Fruit fly (Drosophila melanogaster) whole organism, prepupa: Measurements from ENCODE around the gene RSG7.

ENCODE experiments used
- CG31627 ChIP-seq: fragments of 200-800 bp; sonication (Bioruptor generic); optimal IDR thresholded peaks from 3 replicates; lab custom pipeline; 2016; ENCODE audit warnings: missing biosample characterization, missing genetic modification characterization
- CG6163 ChIP-seq: fragments of 200-800 bp; sonication (Bioruptor generic); IDR thresholded peaks from 3 replicates; pipeline ENCODE4 v1.3.6; 2022; ENCODE audit warnings: missing biosample characterization, missing genetic modification characterization
- CG7368 ChIP-seq: fragments of 200-800 bp; sonication (Bioruptor generic); optimal IDR thresholded peaks from 3 replicates; lab custom pipeline; 2016; ENCODE audit warnings: missing biosample characterization, missing genetic modification characterization
- Eip78C ChIP-seq: fragments of 200-800 bp; sonication (Bioruptor generic); peaks from one replicate; lab custom pipeline; 2016; ENCODE audit warnings: missing biosample characterization, missing genetic modification characterization
- Eip93F ChIP-seq: fragments of 200-800 bp; sonication (Bioruptor generic); optimal IDR thresholded peaks from 2 replicates; lab custom pipeline; 2016; ENCODE audit warnings: missing biosample characterization, mild to moderate bottlenecking, missing genetic modification characterization
- Hr4 ChIP-seq: fragments of 200-800 bp; sonication (Bioruptor generic); optimal IDR thresholded peaks from 3 replicates; lab custom pipeline; 2016; ENCODE audit warnings: missing biosample characterization, missing genetic modification characterization
- OdsH ChIP-seq: fragments of 200-800 bp; sonication (Bioruptor generic); optimal IDR thresholded peaks from 3 replicates; lab custom pipeline; 2016; ENCODE audit warnings: missing biosample characterization, missing genetic modification characterization
- Sox102F ChIP-seq: fragments of 200-800 bp; sonication (Bioruptor generic); optimal IDR thresholded peaks from 2 replicates; lab custom pipeline; 2016; ENCODE audit warnings: missing biosample characterization, mild to moderate bottlenecking, missing genetic modification characterization
- achi ChIP-seq: fragments of 200-800 bp; sonication (Bioruptor generic); optimal IDR thresholded peaks from 3 replicates; lab custom pipeline; 2016; ENCODE audit warnings: missing biosample characterization, missing genetic modification characterization
- cyc ChIP-seq: fragments of 200-800 bp; sonication (Bioruptor generic); optimal IDR thresholded peaks from 3 replicates; lab custom pipeline; 2016; ENCODE audit warnings: missing biosample characterization, missing genetic modification characterization
- pdm3 ChIP-seq: fragments of 200-800 bp; sonication (Bioruptor generic); optimal IDR thresholded peaks from 3 replicates; lab custom pipeline; 2016; ENCODE audit warnings: missing biosample characterization, missing genetic modification characterization
- salr ChIP-seq, 2 experiments: fragments of 200-800 bp; sonication (Bioruptor generic); optimal IDR thresholded peaks; 3 replicates each; lab custom pipeline; 2016 to 2018; ENCODE audit warnings: missing biosample characterization in 2 of 2, missing genetic modification characterization in 2 of 2, mild to moderate bottlenecking in 1 of 2
- spab ChIP-seq: fragments of 200-800 bp; sonication (Bioruptor generic); optimal IDR thresholded peaks from 2 replicates; lab custom pipeline; 2017; ENCODE audit warnings: missing biosample characterization, mild to moderate bottlenecking, missing genetic modification characterization, missing genetic modification reagents
- vri ChIP-seq: fragments of 200-800 bp; sonication (Bioruptor generic); optimal IDR thresholded peaks from 3 replicates; lab custom pipeline; 2016; ENCODE audit warnings: missing biosample characterization, mild to moderate bottlenecking, missing genetic modification characterization

DNA sequence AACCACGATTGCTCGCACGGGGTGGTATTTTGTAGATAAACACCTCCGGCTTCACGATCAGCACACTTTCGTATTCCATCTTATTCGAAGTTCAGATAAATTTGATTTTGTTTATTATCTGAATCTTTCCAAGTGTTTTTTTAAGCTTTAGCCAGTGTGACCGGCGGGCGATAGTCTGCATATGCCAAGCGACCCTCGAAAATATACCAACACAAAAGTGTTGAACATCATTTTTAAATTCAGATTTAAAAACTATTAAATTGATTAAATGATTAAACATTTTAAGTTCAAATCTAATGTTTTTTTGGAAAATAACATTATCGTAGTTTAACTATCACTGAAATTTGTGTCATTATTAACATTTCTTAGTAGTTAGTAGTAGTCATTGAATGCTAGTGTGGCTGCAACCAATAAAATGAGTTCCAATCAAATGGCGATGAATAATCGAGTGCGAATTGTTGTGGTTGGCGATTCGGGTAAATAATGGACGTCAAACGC lies 43.7 kb downstream of the RSG7 start, which contains the start of the genes CG9132 and CG4789:
- TF ChIP-seq achi (GFP tag; lab: Kevin White, UChicago) = no peak
- TF ChIP-seq OdsH (GFP tag; lab: Kevin White, UChicago) = no peak
- no peak for TF ChIP-seq pdm3 (GFP tag; lab: Kevin White, UChicago)
- no peak for TF ChIP-seq CG7368 (GFP tag; lab: Kevin White, UChicago)
- TF ChIP-seq Sox102F = no peak
- TF ChIP-seq spab (GFP tag; lab: Kevin White, UChicago) = no peak
- no peak for TF ChIP-seq Eip93F (GFP tag; lab: Kevin White, UChicago)
- TF ChIP-seq CG6163 (GFP tag; lab: Robert Waterston, UW) = no peak
- no peak for TF ChIP-seq Hr4
- no peak for TF ChIP-seq CG31627 (GFP tag; lab: Kevin White, UChicago)
- no peak for TF ChIP-seq cyc (GFP tag; lab: Kevin White, UChicago)
- no peak for TF ChIP-seq Eip78C
- no peak for TF ChIP-seq salr (GFP tag; optimal IDR thresholded peaks at IDR 0.05; lab: Kevin White, UChicago)
- TF ChIP-seq vri (GFP tag; lab: Kevin White, UChicago) = no peak
